Fruit fly (Drosophila melanogaster) whole organism, prepupa: Measurements from ENCODE around the gene CG3430.

ENCODE experiments used
- CG10631 ChIP-seq: fragments of 200-800 bp; sonication (Bioruptor generic); optimal IDR thresholded peaks from 2 replicates; lab custom pipeline; 2016; ENCODE audit warnings: missing biosample characterization, missing genetic modification characterization
- CG11762 ChIP-seq: fragments of 200-800 bp; sonication (Bioruptor generic); optimal IDR thresholded peaks from 3 replicates; lab custom pipeline; 2016; ENCODE audit warnings: missing biosample characterization, missing genetic modification characterization; ENCODE audit not compliant: insufficient read depth
- CG15336 ChIP-seq: fragments of 200-800 bp; sonication (Bioruptor generic); IDR thresholded peaks from 2 replicates; pipeline ENCODE4 v1.3.6; 2022; ENCODE audit warnings: missing biosample characterization, missing genetic modification characterization
- CG16779 ChIP-seq: fragments of 200-800 bp; sonication (Bioruptor generic); optimal IDR thresholded peaks from 3 replicates; lab custom pipeline; 2017; ENCODE audit warnings: missing biosample characterization, mild to moderate bottlenecking, missing genetic modification characterization
- CG3032 ChIP-seq: fragments of 200-800 bp; optimal IDR thresholded peaks from 2 replicates; lab custom pipeline; 2019; ENCODE audit warnings: missing biosample characterization, mild to moderate bottlenecking, missing genetic modification characterization, moderate library complexity
- CG34406 ChIP-seq: fragments of 200-800 bp; sonication (Bioruptor generic); optimal IDR thresholded peaks from 3 replicates; lab custom pipeline; 2016; ENCODE audit warnings: missing biosample characterization, missing genetic modification characterization
- CG3919 ChIP-seq: fragments of 200-800 bp; sonication (Bioruptor generic); optimal IDR thresholded peaks from 3 replicates; lab custom pipeline; 2016; ENCODE audit warnings: missing biosample characterization, missing genetic modification characterization
- CG4318 ChIP-seq: fragments of 200-800 bp; sonication (Bioruptor generic); optimal IDR thresholded peaks from 3 replicates; lab custom pipeline; 2017; ENCODE audit warnings: missing biosample characterization, mild to moderate bottlenecking, missing genetic modification characterization
- CG6163 ChIP-seq: fragments of 200-800 bp; sonication (Bioruptor generic); IDR thresholded peaks from 3 replicates; pipeline ENCODE4 v1.3.6; 2022; ENCODE audit warnings: missing biosample characterization, missing genetic modification characterization
- CG6276 ChIP-seq: fragments of 200-800 bp; sonication (Bioruptor generic); optimal IDR thresholded peaks from 2 replicates; lab custom pipeline; 2017; ENCODE audit warnings: missing biosample characterization, mild to moderate bottlenecking, missing genetic modification characterization
- CG6792 ChIP-seq: fragments of 200-800 bp; sonication (Bioruptor generic); optimal IDR thresholded peaks from 3 replicates; lab custom pipeline; 2016; ENCODE audit warnings: missing biosample characterization, missing genetic modification characterization
- CG7368 ChIP-seq: fragments of 200-800 bp; sonication (Bioruptor generic); optimal IDR thresholded peaks from 3 replicates; lab custom pipeline; 2016; ENCODE audit warnings: missing biosample characterization, missing genetic modification characterization
- CG8119 ChIP-seq: fragments of 200-800 bp; sonication (Bioruptor generic); IDR thresholded peaks from 3 replicates; pipeline ENCODE4 v1.3.6; 2022; ENCODE audit warnings: missing biosample characterization, missing genetic modification characterization
- CG8319 ChIP-seq: fragments of 200-800 bp; sonication (Bioruptor generic); optimal IDR thresholded peaks from 3 replicates; lab custom pipeline; 2016; ENCODE audit warnings: missing biosample characterization, missing genetic modification characterization
- CG9139 ChIP-seq: fragments of 200-800 bp; sonication (Bioruptor generic); optimal IDR thresholded peaks from 3 replicates; lab custom pipeline; 2017; ENCODE audit warnings: missing biosample characterization, mild to moderate bottlenecking, missing genetic modification characterization
- Eip75B ChIP-seq: fragments of 200-800 bp; sonication (Bioruptor generic); optimal IDR thresholded peaks from 3 replicates; lab custom pipeline; 2016; ENCODE audit warnings: missing biosample characterization, missing genetic modification characterization
- Eip78C ChIP-seq: fragments of 200-800 bp; sonication (Bioruptor generic); peaks from one replicate; lab custom pipeline; 2016; ENCODE audit warnings: missing biosample characterization, missing genetic modification characterization
- Eip93F ChIP-seq: fragments of 200-800 bp; sonication (Bioruptor generic); optimal IDR thresholded peaks from 2 replicates; lab custom pipeline; 2016; ENCODE audit warnings: missing biosample characterization, mild to moderate bottlenecking, missing genetic modification characterization
- Ets21C ChIP-seq: fragments of 200-800 bp; sonication (Bioruptor generic); optimal IDR thresholded peaks from 3 replicates; lab custom pipeline; 2016; ENCODE audit warnings: missing biosample characterization, missing genetic modification characterization
- Ets96B ChIP-seq: fragments of 200-800 bp; optimal IDR thresholded peaks from 2 replicates; lab custom pipeline; 2019; ENCODE audit warnings: missing biosample characterization, mild to moderate bottlenecking, missing genetic modification characterization, moderate library complexity
- Gug ChIP-seq: fragments of 200-800 bp; sonication (Bioruptor generic); IDR thresholded peaks from 2 replicates; pipeline ENCODE4 v1.3.6; 2022; ENCODE audit warnings: missing biosample characterization, missing genetic modification characterization
- Hr38 ChIP-seq: sonication (Bioruptor generic); optimal IDR thresholded peaks from 2 replicates; lab custom pipeline; 2016; ENCODE audit warnings: missing biosample characterization, missing genetic modification characterization
- Hr39 ChIP-seq: fragments of 200-800 bp; sonication (Bioruptor generic); optimal IDR thresholded peaks from 2 replicates; lab custom pipeline; 2016; ENCODE audit warnings: missing biosample characterization, missing genetic modification characterization
- Hr4 ChIP-seq: fragments of 200-800 bp; sonication (Bioruptor generic); optimal IDR thresholded peaks from 3 replicates; lab custom pipeline; 2016; ENCODE audit warnings: missing biosample characterization, missing genetic modification characterization
- Met ChIP-seq: fragments of 200-800 bp; sonication (Bioruptor generic); optimal IDR thresholded peaks from 3 replicates; lab custom pipeline; 2016; ENCODE audit warnings: missing biosample characterization, missing genetic modification characterization
- OdsH ChIP-seq: fragments of 200-800 bp; sonication (Bioruptor generic); optimal IDR thresholded peaks from 3 replicates; lab custom pipeline; 2016; ENCODE audit warnings: missing biosample characterization, missing genetic modification characterization
- Smox ChIP-seq: fragments of 200-800 bp; sonication (Bioruptor generic); optimal IDR thresholded peaks from 3 replicates; lab custom pipeline; 2016; ENCODE audit warnings: missing biosample characterization, missing genetic modification characterization
- Sox14 ChIP-seq: fragments of 200-800 bp; sonication (Bioruptor generic); optimal IDR thresholded peaks from 3 replicates; lab custom pipeline; 2016; ENCODE audit warnings: missing biosample characterization, missing genetic modification characterization
- Sox15 ChIP-seq: fragments of 200-800 bp; sonication (Bioruptor generic); optimal IDR thresholded peaks from 3 replicates; lab custom pipeline; 2016; ENCODE audit warnings: missing biosample characterization, missing genetic modification characterization
- achi ChIP-seq: fragments of 200-800 bp; sonication (Bioruptor generic); optimal IDR thresholded peaks from 3 replicates; lab custom pipeline; 2016; ENCODE audit warnings: missing biosample characterization, missing genetic modification characterization
- acj6 ChIP-seq: fragments of 200-800 bp; sonication (Bioruptor generic); optimal IDR thresholded peaks from 3 replicates; lab custom pipeline; 2016; ENCODE audit warnings: missing biosample characterization, missing genetic modification characterization
- dac ChIP-seq: fragments of 200-800 bp; sonication (Bioruptor generic); optimal IDR thresholded peaks from 2 replicates; lab custom pipeline; 2017; ENCODE audit warnings: missing biosample characterization, mild to moderate bottlenecking, missing genetic modification characterization
- esn ChIP-seq: fragments of 200-800 bp; sonication (Bioruptor generic); optimal IDR thresholded peaks from 2 replicates; lab custom pipeline; 2016; ENCODE audit warnings: missing biosample characterization, mild to moderate bottlenecking, missing genetic modification characterization, moderate library complexity
- fd85E ChIP-seq: fragments of 200-800 bp; sonication (Bioruptor generic); optimal IDR thresholded peaks from 3 replicates; lab custom pipeline; 2016; ENCODE audit warnings: missing biosample characterization, missing genetic modification characterization
- fkh ChIP-seq: fragments of 200-800 bp; sonication (Bioruptor generic); optimal IDR thresholded peaks from 3 replicates; lab custom pipeline; 2017; ENCODE audit warnings: missing biosample characterization, mild to moderate bottlenecking, missing genetic modification characterization, moderate library complexity
- lz ChIP-seq: fragments of 200-800 bp; sonication (Bioruptor generic); optimal IDR thresholded peaks from 3 replicates; lab custom pipeline; 2016; ENCODE audit warnings: missing biosample characterization, missing genetic modification characterization
- net ChIP-seq: fragments of 200-800 bp; sonication (Bioruptor generic); optimal IDR thresholded peaks from 3 replicates; lab custom pipeline; 2016; ENCODE audit warnings: missing biosample characterization, missing genetic modification characterization
- pdm3 ChIP-seq: fragments of 200-800 bp; sonication (Bioruptor generic); optimal IDR thresholded peaks from 3 replicates; lab custom pipeline; 2016; ENCODE audit warnings: missing biosample characterization, missing genetic modification characterization
- salr ChIP-seq, 2 experiments: fragments of 200-800 bp; sonication (Bioruptor generic); optimal IDR thresholded peaks; 3 replicates each; lab custom pipeline; 2016 to 2018; ENCODE audit warnings: missing biosample characterization in 2 of 2, missing genetic modification characterization in 2 of 2, mild to moderate bottlenecking in 1 of 2
- ss ChIP-seq, 2 experiments: fragments of 200-800 bp; sonication (Bioruptor generic); optimal IDR thresholded peaks; 2 replicates in 1 of 2; 3 replicates in 1 of 2; lab custom pipeline; 2017 to 2018; ENCODE audit warnings: mild to moderate bottlenecking in 2 of 2, missing biosample characterization in 2 of 2, missing genetic modification characterization in 2 of 2, moderate library complexity in 1 of 2
- svp ChIP-seq: fragments of 200-800 bp; sonication (Bioruptor generic); peaks from one replicate; lab custom pipeline; 2016; ENCODE audit warnings: missing biosample characterization, missing genetic modification characterization
- topi ChIP-seq: fragments of 200-800 bp; sonication (Bioruptor generic); optimal IDR thresholded peaks from 3 replicates; lab custom pipeline; 2016; ENCODE audit warnings: missing biosample characterization, missing genetic modification characterization

The CG3430 gene

DNA sequence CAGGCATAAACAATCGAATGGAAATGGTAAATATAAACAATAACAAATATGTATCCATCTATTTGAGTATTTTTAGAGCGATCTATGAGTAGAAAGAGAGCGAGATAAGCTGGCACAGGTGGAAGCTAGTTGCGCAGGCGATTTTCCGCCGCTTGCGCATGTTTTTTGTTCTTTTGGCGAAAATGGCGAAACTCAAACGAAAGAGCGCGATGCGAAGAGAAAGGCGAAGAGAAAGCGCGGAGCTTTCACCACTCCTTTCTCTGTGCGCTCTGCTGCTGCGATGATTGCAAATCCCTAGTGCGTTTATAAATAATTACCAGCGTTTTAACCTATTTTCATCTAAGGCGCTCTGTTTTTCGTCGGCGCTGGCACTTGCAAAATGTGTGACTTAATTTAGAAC lies 15.1 kb upstream of the CG3430 start:
- no peak for TF ChIP-seq Hr39 (GFP tag; lab: Kevin White, UChicago)
- TF ChIP-seq CG15336 (GFP tag; lab: Robert Waterston, UW): no peak
- TF ChIP-seq CG8319 (GFP tag; lab: Kevin White, UChicago): no peak
- TF ChIP-seq, all 60 proteins: peak for 0

DNA sequence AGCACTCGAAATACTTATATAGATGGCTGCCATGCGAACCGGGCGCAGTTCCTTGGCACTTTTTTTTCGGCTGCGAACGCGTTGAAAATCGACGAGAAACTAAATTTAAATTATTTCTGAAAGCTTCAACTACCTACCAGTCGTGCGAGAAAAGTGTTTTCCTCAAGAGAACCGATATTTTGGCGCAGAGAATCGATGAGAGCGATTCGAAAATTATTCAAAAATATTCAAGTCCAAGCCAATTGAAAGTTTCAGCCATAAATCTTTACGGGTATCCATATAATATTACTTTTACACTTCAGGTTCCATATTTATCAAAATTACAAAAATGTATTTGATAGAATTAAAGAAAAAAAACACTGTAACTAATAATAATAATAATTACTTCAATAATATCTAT lies 14.1 kb upstream of the CG3430 start, which contains the start of gene CG18304:
Gene CG18304 (minus strand): TSS at position 101 of the 400 bp plus-strand sequence.
- TF ChIP-seq CG7368 (GFP tag; lab: Kevin White, UChicago) (no peak), CG9139 (GFP tag; lab: Kevin White, UChicago) (no peak), Eip75B (GFP tag; lab: Kevin White, UChicago) (no peak), CG16779 (tag; lab: Kevin White, UChicago) (no peak), lz (no peak), fd85E (GFP tag; lab: Kevin White, UChicago) (no peak), CG8319 (GFP tag; lab: Kevin White, UChicago) (no peak), net (GFP tag; lab: Kevin White, UChicago) (no peak), Eip93F (GFP tag; lab: Kevin White, UChicago) (no peak), Sox15 (GFP tag; lab: Kevin White, UChicago) (no peak), Gug (GFP tag; lab: Robert Waterston, UW) (no peak), CG11762 (GFP tag; lab: Kevin White, UChicago) (no peak), topi (GFP tag; lab: Kevin White, UChicago) (no peak), fkh (GFP tag; lab: Kevin White, UChicago) (no peak), Smox (no peak), svp (GFP tag; lab: Kevin White, UChicago) (no peak), OdsH (GFP tag; lab: Kevin White, UChicago) (no peak), CG6163 (GFP tag; lab: Robert Waterston, UW) (no peak)

DNA sequence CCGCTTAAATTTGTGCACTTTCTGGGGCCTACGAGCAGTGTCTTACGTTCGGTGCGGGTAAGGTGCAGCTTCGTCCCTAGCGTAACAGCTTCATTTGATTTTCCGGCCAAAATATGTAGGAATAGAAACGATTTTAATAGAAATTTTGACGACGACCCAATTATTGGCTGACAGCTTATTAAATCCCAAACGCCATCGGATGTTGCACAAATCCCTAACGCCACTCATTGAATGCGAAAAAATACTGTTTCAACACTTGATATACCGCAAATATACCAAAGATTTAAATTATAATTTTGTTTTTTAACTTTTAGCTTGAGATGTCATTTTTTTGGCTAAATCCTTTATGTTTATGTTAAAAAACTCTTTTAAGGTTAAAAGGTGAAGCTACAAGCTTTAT lies 11.7 kb upstream of the CG3430 start, which contains the start of gene Fgop2:
Gene Fgop2 (minus strand): TSS at position 202 of the 400 bp plus-strand sequence.
- no peak for TF ChIP-seq CG6163 (GFP tag; lab: Robert Waterston, UW)
- peak; percentile 64 for TF ChIP-seq achi (GFP tag; lab: Kevin White, UChicago)
- TF ChIP-seq Sox14 (GFP tag; lab: Kevin White, UChicago): peak; percentile 40

DNA sequence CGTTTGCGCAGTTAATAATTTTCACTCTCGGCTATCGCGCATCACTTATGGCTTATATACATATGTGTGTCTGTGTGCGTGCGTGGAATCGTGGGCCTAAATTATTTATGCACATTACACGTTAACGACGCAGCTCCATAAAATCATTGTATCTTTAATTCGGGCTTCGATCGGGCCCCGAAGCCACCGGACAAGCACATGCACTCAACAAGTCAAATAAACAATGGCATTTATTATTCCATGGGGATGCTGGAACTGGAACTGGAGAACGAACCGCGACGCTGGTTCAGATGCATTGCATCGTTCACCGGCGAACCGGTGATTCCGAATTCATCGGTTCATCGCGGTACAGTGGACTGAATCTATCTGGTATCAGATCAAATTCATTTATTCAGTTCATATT lies 8.3 kb upstream of the CG3430 start, which contains the start of gene ihog:
Gene ihog (minus strand): TSS at position 269 of the 403 bp plus-strand sequence.
- TF ChIP-seq Sox14 (GFP tag; lab: Kevin White, UChicago): peak; percentile 34
- TF ChIP-seq Eip78C (GFP tag; lab: Kevin White, UChicago): peak; percentile 80
- TF ChIP-seq esn (GFP tag; lab: Kevin White, UChicago): no peak
- peak; percentile 9 for TF ChIP-seq Hr39 (GFP tag; lab: Kevin White, UChicago)
- 0 out of 3 replicates have a peak, but pooled peaks have one; percentile 20 for TF ChIP-seq CG6163 (GFP tag; lab: Robert Waterston, UW)
- no peak for TF ChIP-seq CG4318 (GFP tag; lab: Kevin White, UChicago)
- TF ChIP-seq, all 60 proteins: peak for 4

DNA sequence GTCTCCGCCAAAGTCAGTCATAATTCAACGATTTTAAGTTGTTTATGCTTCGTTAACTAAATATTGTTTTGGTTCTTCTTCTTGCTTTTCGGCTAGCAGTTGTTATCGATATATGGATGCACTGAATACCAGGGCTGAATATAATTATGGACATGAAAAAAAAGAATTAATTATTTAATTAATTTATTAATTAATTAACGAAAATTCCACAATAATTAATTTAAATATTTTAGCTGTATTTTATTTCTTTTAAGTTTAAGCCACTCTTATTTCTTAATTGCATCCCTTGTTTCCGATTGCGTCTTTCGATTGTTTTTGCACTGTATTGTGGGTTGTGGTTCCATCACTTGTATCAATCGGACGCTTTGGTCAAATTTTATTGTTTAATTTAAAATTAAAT lies 6.7 kb upstream of the CG3430 start, which contains the start of the genes Gas41 and SA1:
Gene Gas41 (minus strand): TSS at position 112 of the 400 bp plus-strand sequence.
Gene SA1 (plus strand): TSS at position 326 of the 400 bp plus-strand sequence.
- TF ChIP-seq CG9139 (GFP tag; lab: Kevin White, UChicago) (no peak), Hr4 (GFP tag; lab: Kevin White, UChicago) (no peak), CG11762 (GFP tag; lab: Kevin White, UChicago) (peak; percentile 29), CG3919 (GFP tag; lab: Kevin White, UChicago) (no peak), CG34406 (GFP tag; lab: Kevin White, UChicago) (no peak), Smox (no peak), CG8119 (GFP tag; lab: Robert Waterston, UW) (peak; percentile 81), net (GFP tag; lab: Kevin White, UChicago) (no peak), dac (GFP tag; lab: Kevin White, UChicago) (no peak), Hr39 (GFP tag; lab: Kevin White, UChicago) (no peak), Sox15 (GFP tag; lab: Kevin White, UChicago) (peak; percentile 41), Ets21C (GFP tag; lab: Kevin White, UChicago) (no peak), salr (GFP tag; optimal IDR thresholded peaks at IDR 0.05; lab: Kevin White, UChicago) (peak in 1 of 2 experiments; percentile 13), pdm3 (GFP tag; lab: Kevin White, UChicago) (no peak), Met (no peak), lz (peak; percentile 78), CG6163 (GFP tag; lab: Robert Waterston, UW) (no peak), CG16779 (tag; lab: Kevin White, UChicago) (no peak), CG3032 (tag; lab: Kevin White, UChicago) (peak; percentile 90), acj6 (GFP tag; lab: Kevin White, UChicago) (no peak), CG6792 (peak; percentile 27), Hr38 (GFP tag; lab: Kevin White, UChicago) (no peak), CG10631 (GFP tag; lab: Kevin White, UChicago) (peak; percentile 89), ss (GFP tag; optimal IDR thresholded peaks at IDR 0.05; lab: Kevin White, UChicago) (no peak), CG6276 (GFP tag; lab: Kevin White, UChicago) (no peak), Ets96B (tag; lab: Kevin White, UChicago) (no peak), Sox14 (GFP tag; lab: Kevin White, UChicago) (no peak)
